Worm (Caenorhabditis elegans): ENCODE measurements around the gene aos-1.

aos-1 gene

DNA sequence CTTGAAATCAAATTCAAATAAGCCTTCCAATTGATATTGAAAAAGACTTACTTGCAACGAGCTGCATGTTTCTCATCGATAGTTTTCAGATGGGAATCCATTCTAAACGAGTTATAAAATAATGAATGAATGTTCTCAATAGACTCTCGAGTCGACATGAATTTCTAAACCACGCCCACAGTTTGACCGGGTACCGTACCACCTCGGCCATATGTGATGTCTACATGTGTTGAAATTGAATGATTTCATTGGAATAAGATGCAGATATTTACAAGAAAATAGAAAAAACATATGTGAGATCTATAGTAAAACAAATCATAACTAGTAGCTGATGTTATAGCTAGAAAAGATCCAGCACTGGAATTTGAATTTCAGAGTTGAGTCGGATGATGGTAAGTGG is 39.6 kb downstream of the aos-1 start, which contains the start of gene R04B5.7:
Gene R04B5.7 (minus strand): TSS at position 101 of the 400 bp plus-strand sequence.
- no peak for TF ChIP-seq B0261.1 (tag; optimal IDR thresholded peaks at IDR 0.05)
- TF ChIP-seq F39B2.1 (GFP tag; IDR thresholded peaks at IDR 0.05), result no peak
- no peak for TF ChIP-seq madf-3 (GFP tag; IDR thresholded peaks at IDR 0.05)
- TF ChIP-seq attf-5 (GFP tag; optimal IDR thresholded peaks at IDR 0.05), result no peak
- TF ChIP-seq ceh-100 (GFP tag; IDR thresholded peaks at IDR 0.05), result no peak
- TF ChIP-seq F52B5.7 (tag; optimal IDR thresholded peaks at IDR 0.05), result no peak
- no peak for TF ChIP-seq ztf-22 (GFP tag; optimal IDR thresholded peaks at IDR 0.05)

DNA sequence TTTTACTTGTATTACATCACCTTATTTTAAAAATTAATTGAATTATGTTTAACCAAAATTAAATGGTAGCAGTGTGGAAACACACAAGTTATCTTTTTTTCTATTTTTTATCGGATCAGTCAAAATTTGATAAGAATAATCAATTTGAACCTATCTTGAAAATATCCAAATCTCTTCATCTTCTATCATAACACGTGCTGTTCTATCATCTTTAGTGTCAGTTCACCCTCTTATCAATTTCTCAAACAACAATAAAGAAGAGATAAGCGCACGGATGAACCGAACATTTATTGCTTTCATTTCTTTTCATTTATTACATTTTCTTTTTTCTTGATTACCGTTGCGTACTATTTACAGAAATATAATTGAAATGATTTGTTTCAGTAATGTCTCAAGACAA is 43.0 kb downstream of the aos-1 start, which contains the start of gene R04B5.5:
Gene R04B5.5 (plus strand): TSS at position 378 of the 400 bp plus-strand sequence.
- TF ChIP-seq madf-6 (GFP tag; IDR thresholded peaks at IDR 0.05), result no peak
- TF ChIP-seq F57A8.1 (GFP tag; optimal IDR thresholded peaks at IDR 0.05), result no peak
- TF ChIP-seq nhr-80 (tag; optimal IDR thresholded peaks at IDR 0.05), result peak; percentile 58
- no peak for TF ChIP-seq ztf-22 (GFP tag; optimal IDR thresholded peaks at IDR 0.05)
- peak; percentile 33 for TF ChIP-seq lin-40 (tag; optimal IDR thresholded peaks at IDR 0.05)

DNA sequence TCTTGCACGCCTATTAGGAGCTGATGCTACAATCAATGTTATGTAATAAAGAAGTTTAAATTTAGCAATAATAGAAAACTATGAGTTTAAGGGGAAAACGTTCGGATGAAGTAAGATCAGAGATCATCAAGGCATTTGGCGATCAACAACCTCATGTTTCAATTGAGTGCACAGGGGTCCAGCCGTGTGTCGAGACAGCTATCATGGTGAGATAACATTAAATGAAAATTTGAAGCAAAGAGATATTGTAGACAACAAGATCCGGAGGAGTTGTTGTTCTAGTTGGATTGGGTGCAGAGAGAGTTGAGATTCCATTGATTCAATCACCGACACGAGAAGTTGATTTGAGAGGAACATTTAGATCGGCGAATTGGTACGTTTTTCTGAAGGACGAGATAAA is 44.0 kb downstream of the aos-1 start:
- TF ChIP-seq zfh-2 (GFP tag; conservative IDR thresholded peaks at IDR 0.05) (no peak), T26A5.8 (tag; optimal IDR thresholded peaks at IDR 0.05) (no peak), snpc-1.3 (tag; optimal IDR thresholded peaks at IDR 0.05; ENCODE audit: insufficient read depth) (no peak)

DNA sequence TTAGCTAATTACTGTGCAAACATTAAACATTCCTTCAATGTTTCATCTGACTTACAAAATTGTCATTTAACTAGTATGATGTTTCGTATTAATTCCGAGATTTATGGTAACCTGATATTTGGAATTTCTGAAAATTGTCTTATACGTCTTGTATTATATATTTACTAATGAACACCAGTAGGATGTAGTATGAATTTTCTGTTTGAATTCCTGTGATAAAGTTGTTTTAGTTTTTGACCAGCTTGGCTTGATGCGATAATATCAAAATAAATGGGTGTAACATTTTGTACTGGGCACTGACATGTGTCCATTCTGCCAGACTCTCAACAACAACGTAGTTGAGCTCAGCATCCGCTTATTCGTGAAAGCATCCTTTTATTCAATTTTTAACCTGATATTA is 45.2 kb downstream of the aos-1 start, which contains the start of gene R04B5.6:
Gene R04B5.6 (plus strand): TSS at position 301 of the 400 bp plus-strand sequence.
- TF ChIP-seq sea-2 (GFP tag; IDR thresholded peaks at IDR 0.05), result no peak
- no peak for TF ChIP-seq K12H6.12 (tag; optimal IDR thresholded peaks at IDR 0.05)
- no peak for TF ChIP-seq T07F8.4 (tag; optimal IDR thresholded peaks at IDR 0.05)
- no peak for TF ChIP-seq die-1 (tag; optimal IDR thresholded peaks at IDR 0.05)
- no peak for TF ChIP-seq sdz-38 (tag; optimal IDR thresholded peaks at IDR 0.05)
- TF ChIP-seq ztf-3 (GFP tag; optimal IDR thresholded peaks at IDR 0.05), result no peak
- TF ChIP-seq bed-2 (GFP tag; IDR thresholded peaks at IDR 0.05), result no peak
- no peak for TF ChIP-seq ztf-25 (GFP tag; IDR thresholded peaks at IDR 0.05)
- no peak for TF ChIP-seq madf-10 (tag; optimal IDR thresholded peaks at IDR 0.05)
- TF ChIP-seq B0035.1 (tag; optimal IDR thresholded peaks at IDR 0.05), result no peak
- no peak for TF ChIP-seq nhr-80 (tag; optimal IDR thresholded peaks at IDR 0.05)
- TF ChIP-seq ccch-3 (GFP tag; optimal IDR thresholded peaks at IDR 0.05), result no peak
- TF ChIP-seq him-1 (tag; optimal IDR thresholded peaks at IDR 0.05), result no peak
- TF ChIP-seq F10E7.11 (tag; optimal IDR thresholded peaks at IDR 0.05), result no peak
- TF ChIP-seq B0261.1 (tag; optimal IDR thresholded peaks at IDR 0.05), result no peak
- TF ChIP-seq egl-44 (GFP tag; IDR thresholded peaks at IDR 0.05), result no peak
- TF ChIP-seq Y53F4B.3 (GFP tag; IDR thresholded peaks at IDR 0.05), result no peak
- TF ChIP-seq F37B4.10 (GFP tag; IDR thresholded peaks at IDR 0.05), result no peak
- no peak for TF ChIP-seq lsl-1 (GFP tag; optimal IDR thresholded peaks at IDR 0.05)

DNA sequence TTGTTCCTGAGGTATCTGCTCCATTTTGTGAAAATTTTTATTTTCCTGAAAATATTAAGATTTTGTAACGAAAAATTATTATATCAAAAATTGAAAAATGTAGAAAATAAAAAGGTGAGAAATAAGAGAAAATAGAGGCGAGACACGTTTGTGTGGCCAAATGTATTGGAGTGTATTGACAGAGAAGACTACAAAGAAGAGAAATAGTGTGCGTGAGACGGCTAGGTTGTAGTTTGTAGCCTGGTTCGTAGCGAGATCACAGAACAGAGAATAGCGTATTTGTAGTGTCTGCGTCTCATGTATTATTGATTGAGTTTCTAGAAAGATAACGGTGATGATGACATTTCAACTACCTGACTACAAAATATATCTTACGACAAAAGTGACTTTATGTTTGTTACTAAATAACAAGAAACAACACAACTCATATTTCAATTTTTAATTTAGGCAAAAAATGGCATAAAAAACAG is 46.1 kb downstream of the aos-1 start, which contains the start of gene nhr-12:
Gene nhr-12 (minus strand): TSS at position 51 of the 470 bp plus-strand sequence.
- TF ChIP-seq mxl-1 (tag; optimal IDR thresholded peaks at IDR 0.05), result no peak
- no peak for TF ChIP-seq zim-3 (tag; optimal IDR thresholded peaks at IDR 0.05)
- no peak for TF ChIP-seq ztf-28 (GFP tag; IDR thresholded peaks at IDR 0.05)
- TF ChIP-seq madf-6 (GFP tag; IDR thresholded peaks at IDR 0.05), result no peak
- no peak for TF ChIP-seq rcor-1 (GFP tag; IDR thresholded peaks at IDR 0.05)
- no peak for TF ChIP-seq tbx-9 (tag; optimal IDR thresholded peaks at IDR 0.05; ENCODE audit: borderline replicate concordance)
- TF ChIP-seq T07F8.4 (tag; optimal IDR thresholded peaks at IDR 0.05), result no peak
